Worm (Caenorhabditis elegans) whole organism, midembryonic: Measurements from ENCODE around the gene R03H10.7.

ENCODE experiments used
- T22C8.4 ChIP-seq: fragments of 200-800 bp; sonication (Bioruptor generic); IDR thresholded peaks from 2 replicates; pipeline ENCODE4 v1.3.6; 2022; ENCODE audit warnings: missing genetic modification characterization, missing compliant biosample characterization
- cog-1 ChIP-seq: sonication (generic microtip); optimal IDR thresholded peaks from 2 replicates; lab custom pipeline; 2016; ENCODE audit warnings: missing genetic modification characterization, missing compliant biosample characterization
- flt-1 ChIP-seq: fragments of 200-800 bp; sonication (Bioruptor generic); IDR thresholded peaks from 2 replicates; pipeline ENCODE4 v1.3.6; 2022; ENCODE audit warnings: missing genetic modification characterization, missing compliant biosample characterization
- klf-2 ChIP-seq: fragments of 200-800 bp; sonication (Bioruptor generic); conservative IDR thresholded peaks from 2 replicates; pipeline ENCODE4 v1.3.6; 2022; ENCODE audit warnings: missing genetic modification reagents, missing genetic modification characterization, missing compliant biosample characterization
- med-1 ChIP-seq: sonication (generic microtip); optimal IDR thresholded peaks from 2 replicates; lab custom pipeline; 2017; ENCODE audit warnings: missing genetic modification characterization, mild to moderate bottlenecking, missing compliant biosample characterization, antibody characterized with exemption, missing genetic modification reagents; ENCODE audit not compliant: insufficient read depth
- ref-1 ChIP-seq: fragments of 200-800 bp; sonication (Bioruptor generic); conservative IDR thresholded peaks from 2 replicates; pipeline ENCODE4 v1.3.6; 2022; ENCODE audit warnings: missing genetic modification reagents, missing genetic modification characterization, missing compliant biosample characterization
- tab-1 ChIP-seq: fragments of 200-800 bp; sonication (Bioruptor generic); IDR thresholded peaks from 2 replicates; pipeline ENCODE4 v1.3.6; 2022; ENCODE audit warnings: missing genetic modification characterization, missing compliant biosample characterization
- ztf-23 ChIP-seq: fragments of 200-800 bp; sonication (Bioruptor generic); IDR thresholded peaks from 2 replicates; pipeline ENCODE4 v1.3.6; 2022; ENCODE audit warnings: missing genetic modification reagents, missing genetic modification characterization, missing compliant biosample characterization
- ztf-29 ChIP-seq: fragments of 200-800 bp; sonication (Bioruptor generic); IDR thresholded peaks from 2 replicates; pipeline ENCODE4 v1.3.6; 2022; ENCODE audit warnings: missing genetic modification reagents, missing genetic modification characterization, missing compliant biosample characterization

- TF ChIP-seq flt-1 (GFP tag; lab: Robert Waterston, UW), result no peak
- TF ChIP-seq ztf-29 (GFP tag; lab: Robert Waterston, UW), result no peak
- TF ChIP-seq T22C8.4 (GFP tag; lab: Robert Waterston, UW), result no peak
- TF ChIP-seq klf-2 (GFP tag; lab: Robert Waterston, UW), result no peak
- no peak for TF ChIP-seq tab-1 (GFP tag; lab: Robert Waterston, UW)
- TF ChIP-seq cog-1, result no peak
- TF ChIP-seq ref-1 (GFP tag; lab: Robert Waterston, UW), result no peak
- TF ChIP-seq med-1 (GFP tag; lab: Kevin White, UChicago), result no peak
- TF ChIP-seq ztf-23 (GFP tag; lab: Robert Waterston, UW), result no peak
These were observed 43.7 kb upstream of the R03H10.7 start for ce11 chrII:4222469-4222868.
